Worm (Caenorhabditis elegans): ENCODE data around the gene clp-10.

clp-10 gene

ce11 chrIII:41484-41883 is 3.5 kb upstream of the clp-10 start:
- TF ChIP-seq pha-4 (tag; optimal IDR thresholded peaks at IDR 0.05) (no peak), bed-3 (GFP tag; optimal IDR thresholded peaks at IDR 0.05) (no peak), ham-2 (GFP tag; optimal IDR thresholded peaks at IDR 0.05) (no peak), unc-120 (tag; optimal IDR thresholded peaks at IDR 0.05; ENCODE audit: poor library complexity, severe bottlenecking) (no peak), flh-1 (GFP tag; optimal IDR thresholded peaks at IDR 0.05) (no peak), sem-2 (GFP tag; optimal IDR thresholded peaks at IDR 0.05) (no peak), ceh-39 (tag; optimal IDR thresholded peaks at IDR 0.05) (no peak), lsy-2 (tag; optimal IDR thresholded peaks at IDR 0.05) (no peak), sptf-1 (tag; optimal IDR thresholded peaks at IDR 0.05) (no peak), ces-1 (GFP tag; optimal IDR thresholded peaks at IDR 0.05) (no peak), cnd-1 (tag; optimal IDR thresholded peaks at IDR 0.05) (no peak), ztf-11 (tag; optimal IDR thresholded peaks at IDR 0.05) (no peak), hlh-1 (tag; optimal IDR thresholded peaks at IDR 0.05) (no peak), nhr-12 (tag; optimal IDR thresholded peaks at IDR 0.05) (no peak), mab-5 (tag; optimal IDR thresholded peaks at IDR 0.05) (no peak), elt-3 (tag; optimal IDR thresholded peaks at IDR 0.05) (no peak), unc-62 (GFP tag; optimal IDR thresholded peaks at IDR 0.05) (no peak), nhr-2 (tag; optimal IDR thresholded peaks at IDR 0.05) (no peak)

- TF ChIP-seq ceh-39 (tag; optimal IDR thresholded peaks at IDR 0.05) (no peak), blmp-1 (tag; optimal IDR thresholded peaks at IDR 0.05) (peak; percentile 9), hlh-1 (tag; optimal IDR thresholded peaks at IDR 0.05) (no peak)
These were observed 2.6 kb upstream of the clp-10 start, which contains the start of gene col-88 for ce11 chrIII:40580-41113. col-88 (plus strand) TSS chrIII:41063.

DNA sequence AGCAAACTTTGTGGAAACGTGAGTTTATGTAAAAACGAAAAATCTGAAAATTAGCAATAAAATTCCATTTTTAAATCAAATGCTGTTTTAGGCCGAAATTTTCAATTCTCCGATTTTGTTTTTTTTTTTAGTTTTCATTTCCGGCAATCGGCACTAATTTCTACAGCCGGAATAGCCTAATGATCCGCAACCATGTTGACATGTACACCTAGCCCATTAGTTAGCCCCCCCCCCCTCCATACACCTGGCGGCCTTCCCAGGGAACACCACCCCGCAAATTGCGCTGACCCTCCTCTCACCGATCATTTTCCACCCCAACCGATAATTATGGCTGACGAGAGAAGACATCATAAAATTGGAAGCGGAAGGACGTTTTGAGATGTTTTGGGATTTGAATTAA is 1.5 kb upstream of the clp-10 start:
- TF ChIP-seq ham-2 (GFP tag; optimal IDR thresholded peaks at IDR 0.05): peak; percentile 85
- peak; percentile 42 for TF ChIP-seq mls-2 (tag; optimal IDR thresholded peaks at IDR 0.05)
- peak; percentile 59 for TF ChIP-seq nhr-2 (tag; optimal IDR thresholded peaks at IDR 0.05)
- peak; percentile 77 for TF ChIP-seq ceh-43 (GFP tag; optimal IDR thresholded peaks at IDR 0.05)
- no peak for TF ChIP-seq mab-5 (tag; optimal IDR thresholded peaks at IDR 0.05)
- TF ChIP-seq mep-1 (tag; optimal IDR thresholded peaks at IDR 0.05): no peak

DNA sequence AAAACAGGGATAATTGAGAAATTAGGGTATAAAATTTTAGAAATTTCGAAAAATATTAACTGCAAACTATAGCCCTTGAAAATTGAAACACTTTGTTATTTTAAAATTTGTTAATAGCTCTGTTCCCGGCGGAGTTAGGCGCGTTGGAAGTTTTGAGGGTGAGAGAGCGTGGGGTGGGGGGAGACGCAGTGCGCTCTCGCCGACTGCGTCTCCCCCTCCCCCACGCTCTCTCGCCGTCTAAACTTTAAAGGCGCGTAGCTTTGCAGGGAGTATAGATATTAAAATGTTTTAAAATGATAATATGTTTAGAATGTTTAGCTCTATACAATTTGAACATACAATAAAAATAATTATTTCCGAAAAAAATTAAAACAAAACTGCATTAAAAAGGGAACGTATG is 4.8 kb downstream of the clp-10 start:
- no peak for TF ChIP-seq nhr-237 (tag; optimal IDR thresholded peaks at IDR 0.05)
- TF ChIP-seq snpc-4 (tag; optimal IDR thresholded peaks at IDR 0.05): no peak
- no peak for TF ChIP-seq lsy-2 (tag; optimal IDR thresholded peaks at IDR 0.05)
- TF ChIP-seq ces-1 (GFP tag; optimal IDR thresholded peaks at IDR 0.05): no peak
- TF ChIP-seq ztf-11 (tag; optimal IDR thresholded peaks at IDR 0.05): no peak
- no peak for TF ChIP-seq nhr-12 (tag; optimal IDR thresholded peaks at IDR 0.05)
- TF ChIP-seq drap-1 (GFP tag; optimal IDR thresholded peaks at IDR 0.05): no peak
- TF ChIP-seq mls-2 (tag; optimal IDR thresholded peaks at IDR 0.05): no peak
- TF ChIP-seq nhr-76 (tag; optimal IDR thresholded peaks at IDR 0.05): no peak
- no peak for TF ChIP-seq lin-32 (GFP tag; optimal IDR thresholded peaks at IDR 0.05)
- TF ChIP-seq unc-120 (tag; optimal IDR thresholded peaks at IDR 0.05; ENCODE audit: poor library complexity, severe bottlenecking): no peak
- TF ChIP-seq elt-3 (tag; optimal IDR thresholded peaks at IDR 0.05): no peak
- TF ChIP-seq elt-1 (tag; optimal IDR thresholded peaks at IDR 0.05; ENCODE audit: borderline replicate concordance, insufficient read depth): no peak
- TF ChIP-seq lin-13 (tag; optimal IDR thresholded peaks at IDR 0.05): no peak
- TF ChIP-seq ham-2 (GFP tag; optimal IDR thresholded peaks at IDR 0.05): no peak
- no peak for TF ChIP-seq mab-5 (tag; optimal IDR thresholded peaks at IDR 0.05)
- no peak for TF ChIP-seq nhr-28 (tag; optimal IDR thresholded peaks at IDR 0.05)
- no peak for TF ChIP-seq tbx-8 (GFP tag; optimal IDR thresholded peaks at IDR 0.05)
- TF ChIP-seq M03D4.4 (tag; optimal IDR thresholded peaks at IDR 0.05): no peak

ce11 chrIII:31600-31999 is 6.4 kb downstream of the clp-10 start:
- TF ChIP-seq nhr-28 (tag; optimal IDR thresholded peaks at IDR 0.05) (no peak), mls-2 (tag; optimal IDR thresholded peaks at IDR 0.05) (no peak), M03D4.4 (tag; optimal IDR thresholded peaks at IDR 0.05) (no peak), blmp-1 (tag; optimal IDR thresholded peaks at IDR 0.05) (no peak), mep-1 (tag; optimal IDR thresholded peaks at IDR 0.05) (no peak), unc-120 (tag; optimal IDR thresholded peaks at IDR 0.05; ENCODE audit: poor library complexity, severe bottlenecking) (no peak), unc-39 (tag; optimal IDR thresholded peaks at IDR 0.05) (no peak), unc-62 (GFP tag; optimal IDR thresholded peaks at IDR 0.05) (no peak), nhr-12 (tag; optimal IDR thresholded peaks at IDR 0.05) (no peak), ham-2 (GFP tag; optimal IDR thresholded peaks at IDR 0.05) (no peak)
